Worm (Caenorhabditis elegans): Measurements from ENCODE around the gene ceh-92.

The ceh-92 gene

DNA sequence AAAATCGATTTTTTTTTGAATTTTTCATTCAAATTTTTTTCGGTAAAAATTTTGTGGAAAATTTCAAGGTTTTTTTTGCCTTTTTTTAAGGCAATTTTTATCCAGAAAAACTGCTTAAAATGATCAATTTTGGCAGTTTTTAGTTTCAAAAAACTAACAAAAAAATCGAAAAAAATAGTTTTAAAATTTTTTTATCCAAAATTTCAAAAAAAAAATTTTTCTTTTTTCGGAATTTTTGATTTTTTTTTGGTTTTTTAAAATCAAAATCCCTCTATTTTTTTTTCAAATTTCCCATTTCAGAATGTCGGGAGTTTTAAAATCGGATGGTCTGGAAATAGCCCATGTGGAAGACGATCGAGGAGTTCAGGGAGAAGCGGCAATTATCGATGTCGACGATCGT lies 7.5 kb upstream of the ceh-92 start, which contains the start of gene Y66D12A.8:
Y66D12A.8 (plus strand) TSS at position 301 of the 400 bp plus-strand sequence.
- TF ChIP-seq mab-5 (tag; optimal IDR thresholded peaks at IDR 0.05) (no peak), mbf-1 (tag; optimal IDR thresholded peaks at IDR 0.05) (no peak), nhr-237 (tag; optimal IDR thresholded peaks at IDR 0.05) (no peak), ztf-11 (tag; optimal IDR thresholded peaks at IDR 0.05) (no peak), elt-3 (tag; optimal IDR thresholded peaks at IDR 0.05) (no peak), Y55F3AM.14 (GFP tag; optimal IDR thresholded peaks at IDR 0.05) (no peak), ZK546.5 (tag; optimal IDR thresholded peaks at IDR 0.05) (no peak), ceh-16 (tag; optimal IDR thresholded peaks at IDR 0.05) (no peak), nhr-12 (tag; optimal IDR thresholded peaks at IDR 0.05) (no peak), ama-1 (optimal IDR thresholded peaks at IDR 0.05) (no peak), gmeb-1 (tag; optimal IDR thresholded peaks at IDR 0.05) (no peak), R02D3.7 (tag; optimal IDR thresholded peaks at IDR 0.05) (no peak), lin-39 (tag; optimal IDR thresholded peaks at IDR 0.05) (no peak), lin-13 (GFP tag; optimal IDR thresholded peaks at IDR 0.05) (no peak), unc-62 (GFP tag; optimal IDR thresholded peaks at IDR 0.05) (no peak), mdl-1 (tag; optimal IDR thresholded peaks at IDR 0.05) (no peak), C34F6.9 (tag; optimal IDR thresholded peaks at IDR 0.05) (no peak)

DNA sequence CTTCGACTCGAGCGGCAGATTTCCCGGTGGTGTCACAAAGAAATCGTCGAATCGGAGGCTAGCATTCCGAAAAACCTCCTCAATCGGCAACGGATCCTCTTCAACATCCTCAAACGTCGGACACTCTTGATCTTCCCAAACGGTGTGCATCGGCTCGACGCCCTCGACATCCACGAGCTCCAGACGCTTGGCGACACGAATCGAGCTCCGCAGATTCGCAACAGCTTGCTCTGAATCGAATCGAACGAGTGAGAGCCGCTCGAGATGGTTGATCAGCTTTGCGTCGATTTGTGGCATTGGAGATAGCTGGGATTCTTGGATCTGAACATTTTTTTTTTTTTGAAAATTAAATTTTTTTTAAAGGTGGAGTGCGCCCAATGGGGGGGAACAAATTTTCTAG lies 2.0 kb upstream of the ceh-92 start:
- TF ChIP-seq gmeb-1 (tag; optimal IDR thresholded peaks at IDR 0.05) (no peak), crh-2 (tag; optimal IDR thresholded peaks at IDR 0.05) (no peak), ztf-1 (GFP tag; conservative IDR thresholded peaks at IDR 0.05) (no peak), unc-62 (GFP tag; optimal IDR thresholded peaks at IDR 0.05) (no peak)

DNA sequence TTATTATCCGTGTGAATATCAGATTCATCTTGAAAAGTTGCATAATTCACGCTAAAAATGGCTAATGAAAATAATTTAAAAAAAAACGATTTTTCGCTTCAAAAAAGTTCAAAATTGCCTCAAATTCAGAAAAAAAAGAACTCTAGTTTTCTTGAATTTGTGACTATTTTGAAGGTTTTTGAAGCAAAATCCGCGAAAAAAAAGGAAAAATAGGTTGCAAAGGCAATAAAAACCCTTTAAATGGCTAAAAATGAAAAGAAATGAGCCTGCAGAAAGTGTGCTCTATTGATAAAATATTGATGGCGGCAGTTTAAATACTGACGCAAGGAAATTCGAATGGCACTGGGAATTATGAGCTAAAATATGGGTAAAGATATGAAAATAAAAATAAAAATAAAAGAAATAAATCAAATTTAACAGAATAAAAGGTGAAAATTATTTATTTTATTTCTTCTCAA lies 943 bp upstream of the ceh-92 start, which contains the start of gene Y66D12A.7:
Y66D12A.7 (minus strand) TSS at position 51 of the 458 bp plus-strand sequence.
- TF ChIP-seq unc-55 (GFP tag; optimal IDR thresholded peaks at IDR 0.05) (peak; percentile 61), crh-2 (tag; optimal IDR thresholded peaks at IDR 0.05) (peak; percentile 5), lin-13 (GFP tag; optimal IDR thresholded peaks at IDR 0.05) (peak; percentile 30), lsy-2 (tag; optimal IDR thresholded peaks at IDR 0.05) (peak in 1 of 2 experiments; percentile 54), nhr-21 (tag; optimal IDR thresholded peaks at IDR 0.05) (no peak), gmeb-1 (tag; optimal IDR thresholded peaks at IDR 0.05) (peak; percentile 88), unc-62 (GFP tag; optimal IDR thresholded peaks at IDR 0.05) (no peak)

DNA sequence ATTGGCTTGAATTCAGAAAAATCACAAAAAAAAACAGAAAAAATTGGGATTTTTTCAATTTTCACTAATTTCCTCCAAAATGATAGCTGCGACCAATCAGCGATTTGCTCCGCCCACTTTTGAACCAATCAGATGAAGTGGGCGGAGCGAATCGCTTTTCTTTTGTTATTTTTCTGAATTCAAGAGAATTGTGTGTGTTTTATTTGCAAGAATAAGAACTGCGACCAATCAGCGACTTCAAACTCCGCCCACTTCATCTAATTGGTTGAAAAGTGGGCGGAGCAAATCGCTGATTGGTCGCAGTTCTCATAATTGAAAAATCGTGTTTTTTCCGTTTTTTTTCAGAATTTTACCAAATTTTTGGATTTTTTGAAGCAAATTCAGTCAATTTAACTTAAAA lies 1.2 kb downstream of the ceh-92 start:
- TF ChIP-seq ZK546.5 (tag; optimal IDR thresholded peaks at IDR 0.05) (no peak), ztf-4 (tag; optimal IDR thresholded peaks at IDR 0.05) (no peak), nhr-237 (tag; optimal IDR thresholded peaks at IDR 0.05) (no peak), elt-1 (tag; optimal IDR thresholded peaks at IDR 0.05) (no peak), gmeb-1 (tag; optimal IDR thresholded peaks at IDR 0.05) (no peak), fos-1 (tag; optimal IDR thresholded peaks at IDR 0.05) (no peak), dmd-4 (tag; optimal IDR thresholded peaks at IDR 0.05) (no peak), nhr-77 (tag; optimal IDR thresholded peaks at IDR 0.05) (no peak), mbf-1 (tag; optimal IDR thresholded peaks at IDR 0.05) (no peak), ceh-82 (tag; optimal IDR thresholded peaks at IDR 0.05) (no peak), Y55F3AM.14 (GFP tag; optimal IDR thresholded peaks at IDR 0.05) (no peak), unc-55 (GFP tag; optimal IDR thresholded peaks at IDR 0.05) (no peak), alr-1 (tag; optimal IDR thresholded peaks at IDR 0.05) (no peak), F13H6.1 (tag; optimal IDR thresholded peaks at IDR 0.05) (no peak), R02D3.7 (tag; optimal IDR thresholded peaks at IDR 0.05) (no peak), nhr-129 (tag; optimal IDR thresholded peaks at IDR 0.05) (no peak), lin-11 (tag; optimal IDR thresholded peaks at IDR 0.05) (no peak)

DNA sequence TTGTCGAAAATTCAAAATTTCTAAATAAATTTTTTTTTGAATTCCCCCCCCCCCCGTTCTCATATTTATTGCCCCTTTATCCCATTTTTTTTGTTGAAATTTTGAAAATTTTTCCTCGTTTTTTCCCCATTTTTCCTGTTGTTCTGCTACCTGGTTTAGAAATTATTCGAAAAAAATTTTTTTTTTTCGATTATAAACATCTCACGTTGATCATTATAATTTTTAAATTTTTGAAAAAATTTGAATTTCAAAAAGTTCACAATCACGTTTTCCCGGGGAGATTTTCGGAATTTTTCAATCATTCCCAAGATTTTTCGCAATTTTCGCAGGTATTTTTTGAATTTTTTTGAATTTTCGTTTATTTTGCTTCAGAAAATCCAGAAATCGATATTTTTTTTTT lies 7.5 kb downstream of the ceh-92 start, which contains the start of gene Y66D12A.3:
Y66D12A.3 (plus strand) TSS at position 301 of the 400 bp plus-strand sequence.
- TF ChIP-seq nhr-237 (tag; optimal IDR thresholded peaks at IDR 0.05) (no peak), ceh-82 (tag; optimal IDR thresholded peaks at IDR 0.05) (no peak), elt-1 (tag; optimal IDR thresholded peaks at IDR 0.05) (no peak), R02D3.7 (tag; optimal IDR thresholded peaks at IDR 0.05) (no peak), lin-11 (tag; optimal IDR thresholded peaks at IDR 0.05) (no peak), crh-2 (tag; optimal IDR thresholded peaks at IDR 0.05) (no peak), ztf-4 (tag; optimal IDR thresholded peaks at IDR 0.05) (no peak), C34F6.9 (tag; optimal IDR thresholded peaks at IDR 0.05) (no peak), zag-1 (tag; optimal IDR thresholded peaks at IDR 0.05) (no peak)

All from whole organism, L2 larva.